Fruit fly (Drosophila melanogaster) ovary, adult (tissue): Measurements from ENCODE around the gene sno.

ENCODE experiments used
- CG17801 ChIP-seq: fragments of 200-800 bp; optimal IDR thresholded peaks from 2 replicates; lab custom pipeline; 2019; ENCODE audit warnings: missing biosample characterization, mild to moderate bottlenecking, missing genetic modification characterization, moderate library complexity; ENCODE audit not compliant: partially characterized antibody

Gene sno

dm6 chrX:13172865-13173264, 38.6 kb downstream of the sno start:
- no peak for TF ChIP-seq CG17801

dm6 chrX:13159481-13159880, 52.0 kb downstream of the sno start, which contains the start of the genes Bap60 and CG12096:
Gene Bap60, minus strand, starts transcription at chrX:13159508.
Gene CG12096, plus strand, starts transcription at chrX:13159604.
- peak; percentile 86 for TF ChIP-seq CG17801

- peak; percentile 6 for TF ChIP-seq CG17801
Measured at dm6 chrX:13154783-13155182, 56.7 kb downstream of the sno start, which contains the start of the genes CG4318 and CG4332. Gene CG4318, minus strand, starts transcription at chrX:13154924. Gene CG4332, plus strand, starts transcription at chrX:13155038.

DNA sequence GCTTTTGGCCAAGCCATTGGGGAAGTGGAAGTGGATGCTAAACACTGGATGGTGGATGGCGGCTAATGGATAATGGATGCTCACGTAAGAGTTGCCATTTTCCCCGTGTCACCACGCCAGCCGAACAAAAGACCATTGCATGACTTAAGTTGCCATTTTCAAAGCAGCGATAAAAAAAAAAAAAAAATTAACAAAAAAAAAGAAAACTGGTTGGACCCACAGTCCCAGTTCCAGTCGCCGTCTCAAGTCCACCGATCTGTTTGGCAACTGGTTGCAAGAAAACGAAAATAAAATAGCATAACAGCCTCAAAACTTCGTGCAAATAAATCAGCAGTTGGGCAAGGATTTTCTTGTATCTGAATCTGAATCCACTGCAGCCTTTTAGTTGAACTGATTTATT, 62.4 kb downstream of the sno start:
- TF ChIP-seq CG17801, result no peak

dm6 chrX:13145858-13146257, 65.6 kb downstream of the sno start:
- no peak for TF ChIP-seq CG17801
